Worm (Caenorhabditis elegans) whole organism, mixed stage, embryonic: ENCODE data around the gene ttll-4.

ENCODE experiments used
- M03D4.4 ChIP-seq: sonication (generic microtip); optimal IDR thresholded peaks from 2 replicates; lab custom pipeline; 2017; ENCODE audit warnings: mild to moderate bottlenecking, missing genetic modification characterization, missing compliant biosample characterization
- blmp-1 ChIP-seq: fragments of 150-350 bp; optimal IDR thresholded peaks from 2 replicates; lab custom pipeline; 2014; ENCODE audit warnings: missing biosample characterization, missing genetic modification characterization
- ceh-39 ChIP-seq: fragments of 150-350 bp; optimal IDR thresholded peaks from 2 replicates; lab custom pipeline; 2014; ENCODE audit warnings: missing biosample characterization, missing genetic modification characterization
- ceh-43 ChIP-seq: fragments of 200-800 bp; sonication (Bioruptor generic); optimal IDR thresholded peaks from 2 replicates; lab custom pipeline; 2018; ENCODE audit warnings: mild to moderate bottlenecking, missing genetic modification characterization, moderate library complexity, missing compliant biosample characterization
- ces-1 ChIP-seq: fragments of 150-350 bp; optimal IDR thresholded peaks from 2 replicates; lab custom pipeline; 2014; ENCODE audit warnings: missing biosample characterization, missing genetic modification reagents, missing genetic modification characterization
- cnd-1 ChIP-seq: fragments of 200-800 bp; sonication (Bioruptor generic); optimal IDR thresholded peaks from 2 replicates; lab custom pipeline; 2018; ENCODE audit warnings: mild to moderate bottlenecking, missing genetic modification characterization, missing compliant biosample characterization
- drap-1 ChIP-seq: fragments of 200-800 bp; sonication (Bioruptor generic); optimal IDR thresholded peaks from 3 replicates; lab custom pipeline; 2018; ENCODE audit warnings: mild to moderate bottlenecking, missing genetic modification characterization, missing compliant biosample characterization
- elt-1 ChIP-seq: sonication (generic microtip); optimal IDR thresholded peaks from 2 replicates; lab custom pipeline; 2017; ENCODE audit warnings: missing genetic modification characterization, mild to moderate bottlenecking, missing compliant biosample characterization, antibody characterized with exemption, moderate library complexity, borderline replicate concordance; ENCODE audit not compliant: insufficient read depth
- elt-3 ChIP-seq: fragments of 150-350 bp; optimal IDR thresholded peaks from 2 replicates; lab custom pipeline; 2014; ENCODE audit warnings: missing biosample characterization, missing genetic modification characterization
- flh-1 ChIP-seq: fragments of 200-800 bp; sonication (Bioruptor generic); optimal IDR thresholded peaks from 2 replicates; lab custom pipeline; 2018; ENCODE audit warnings: mild to moderate bottlenecking, missing genetic modification characterization, moderate library complexity, missing compliant biosample characterization
- ham-2 ChIP-seq: fragments of 200-800 bp; sonication (Bioruptor generic); optimal IDR thresholded peaks from 2 replicates; lab custom pipeline; 2018; ENCODE audit warnings: mild to moderate bottlenecking, missing genetic modification characterization, missing compliant biosample characterization
- hlh-1 ChIP-seq: fragments of 150-350 bp; optimal IDR thresholded peaks from 2 replicates; lab custom pipeline; 2014; ENCODE audit warnings: missing biosample characterization, missing genetic modification reagents, missing genetic modification characterization
- lin-32 ChIP-seq: fragments of 200-800 bp; sonication (Bioruptor generic); optimal IDR thresholded peaks from 2 replicates; lab custom pipeline; 2018; ENCODE audit warnings: mild to moderate bottlenecking, missing genetic modification characterization, missing compliant biosample characterization
- lsy-2 ChIP-seq: fragments of 150-350 bp; optimal IDR thresholded peaks from 2 replicates; lab custom pipeline; 2014; ENCODE audit warnings: missing biosample characterization, missing genetic modification characterization
- mab-5 ChIP-seq: fragments of 150-350 bp; optimal IDR thresholded peaks from 2 replicates; lab custom pipeline; 2014; ENCODE audit warnings: missing biosample characterization, missing genetic modification characterization
- mep-1 ChIP-seq: fragments of 150-350 bp; optimal IDR thresholded peaks from 2 replicates; lab custom pipeline; 2017; ENCODE audit warnings: missing biosample characterization, missing genetic modification reagents, missing genetic modification characterization, inconsistent platforms
- mls-2 ChIP-seq: sonication (generic microtip); optimal IDR thresholded peaks from 2 replicates; lab custom pipeline; 2016; ENCODE audit warnings: mild to moderate bottlenecking, missing genetic modification characterization, moderate library complexity, missing compliant biosample characterization
- nhr-12 ChIP-seq: fragments of 150-350 bp; optimal IDR thresholded peaks from 2 replicates; lab custom pipeline; 2014; ENCODE audit warnings: missing biosample characterization, missing genetic modification characterization
- nhr-2 ChIP-seq: fragments of 150-350 bp; optimal IDR thresholded peaks from 2 replicates; lab custom pipeline; 2014; ENCODE audit warnings: missing biosample characterization, missing genetic modification characterization
- nhr-237 ChIP-seq: fragments of 150-350 bp; optimal IDR thresholded peaks from 2 replicates; lab custom pipeline; 2014; ENCODE audit warnings: missing biosample characterization, missing genetic modification characterization
- nhr-28 ChIP-seq: fragments of 150-350 bp; optimal IDR thresholded peaks from 2 replicates; lab custom pipeline; 2014; ENCODE audit warnings: missing biosample characterization, missing genetic modification characterization
- nhr-76 ChIP-seq: sonication (generic microtip); optimal IDR thresholded peaks from 2 replicates; lab custom pipeline; 2017; ENCODE audit warnings: missing biosample characterization, missing genetic modification characterization
- pha-4 ChIP-seq: fragments of 150-350 bp; optimal IDR thresholded peaks from 2 replicates; lab custom pipeline; 2018; ENCODE audit warnings: missing biosample characterization, missing genetic modification reagents, missing genetic modification characterization
- sem-2 ChIP-seq: fragments of 200-800 bp; sonication (Bioruptor generic); optimal IDR thresholded peaks from 2 replicates; lab custom pipeline; 2018; ENCODE audit warnings: mild to moderate bottlenecking, missing genetic modification characterization, missing compliant biosample characterization
- snpc-4 ChIP-seq: fragments of 150-350 bp; optimal IDR thresholded peaks from 2 replicates; lab custom pipeline; 2014; ENCODE audit warnings: missing biosample characterization, missing genetic modification characterization
- sptf-1 ChIP-seq: sonication (generic microtip); optimal IDR thresholded peaks from 2 replicates; lab custom pipeline; 2017; ENCODE audit warnings: mild to moderate bottlenecking, missing genetic modification characterization, moderate library complexity, missing compliant biosample characterization
- tbx-8 ChIP-seq: fragments of 200-800 bp; sonication (Bioruptor generic); optimal IDR thresholded peaks from 2 replicates; lab custom pipeline; 2018; ENCODE audit warnings: mild to moderate bottlenecking, missing genetic modification characterization, moderate library complexity, missing compliant biosample characterization
- unc-120 ChIP-seq: sonication (generic microtip); optimal IDR thresholded peaks from 2 replicates; lab custom pipeline; 2017; ENCODE audit warnings: missing genetic modification characterization, missing compliant biosample characterization; ENCODE audit not compliant: poor library complexity, severe bottlenecking
- zip-8 ChIP-seq: fragments of 150-350 bp; optimal IDR thresholded peaks from 2 replicates; lab custom pipeline; 2014; ENCODE audit warnings: missing biosample characterization, missing genetic modification characterization

ttll-4 gene

ce11 chrIII:10136778-10137177 is 12.8 kb downstream of the ttll-4 start, which contains the start of gene ZK1128.7:
ZK1128.7 (plus strand) TSS chrIII:10137006.
- no peak for TF ChIP-seq mls-2 (tag; lab: Kevin White, UChicago)
- TF ChIP-seq elt-1 (tag; lab: Kevin White, UChicago): peak; percentile 29

DNA sequence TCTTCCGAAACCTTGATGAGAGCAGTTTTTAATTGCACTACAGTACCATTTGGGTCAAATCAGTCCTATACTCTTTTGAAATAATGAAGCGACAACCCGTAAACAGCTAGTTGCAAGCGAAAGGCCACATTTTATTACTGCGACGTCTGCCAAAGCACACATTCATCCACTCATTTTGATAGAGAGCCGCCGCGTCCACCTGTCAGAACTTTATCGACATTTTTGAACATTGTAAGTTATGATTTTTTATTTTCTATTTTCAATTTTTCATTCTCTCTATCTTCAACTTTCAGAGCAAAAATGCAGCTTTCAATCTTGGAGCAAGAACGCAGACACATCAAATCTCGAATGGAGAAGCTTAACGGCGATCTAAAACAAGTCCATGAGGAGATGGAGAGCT is 16.7 kb downstream of the ttll-4 start, which contains the start of gene K08E5.6:
Gene K08E5.6 (plus strand): TSS at position 301 of the 400 bp plus-strand sequence.
- no peak for TF ChIP-seq lin-32 (GFP tag; lab: Kevin White, UChicago)
- TF ChIP-seq ceh-39: no peak
- TF ChIP-seq tbx-8 (GFP tag; lab: Kevin White, UChicago): no peak
- no peak for TF ChIP-seq mep-1 (tag; lab: Kevin White, UChicago)
- TF ChIP-seq snpc-4 (tag; lab: Kevin White, UChicago): no peak
- no peak for TF ChIP-seq cnd-1 (tag; lab: Kevin White, UChicago)

DNA sequence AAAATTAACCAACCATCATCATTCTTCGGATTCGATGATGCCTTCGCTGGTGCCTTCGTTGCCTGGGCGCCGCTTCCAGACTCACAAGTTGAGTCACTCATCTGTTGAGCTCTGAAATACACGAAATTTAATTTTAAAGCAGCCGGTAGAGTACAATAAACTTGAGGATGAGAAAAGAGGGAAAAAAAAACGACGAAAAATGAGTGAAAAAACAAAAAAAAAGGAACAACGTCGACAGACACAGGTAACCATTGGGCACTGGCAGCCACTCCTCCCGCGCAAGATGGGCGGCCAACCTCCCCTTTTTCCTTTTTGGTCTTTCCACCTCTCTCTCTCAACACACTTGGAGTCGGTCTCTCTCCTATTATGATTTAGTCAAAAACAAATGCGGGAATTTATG is 22.7 kb downstream of the ttll-4 start, which contains the start of gene K08E5.1:
Gene K08E5.1 (minus strand): TSS at position 101 of the 400 bp plus-strand sequence.
- no peak for TF ChIP-seq mls-2 (tag; lab: Kevin White, UChicago)
- no peak for TF ChIP-seq lin-32 (GFP tag; lab: Kevin White, UChicago)
- no peak for TF ChIP-seq lsy-2 (tag; lab: Kevin White, UChicago)
- TF ChIP-seq nhr-237: no peak
- no peak for TF ChIP-seq blmp-1 (tag; lab: Kevin White, UChicago)
- no peak for TF ChIP-seq M03D4.4 (tag; lab: Kevin White, UChicago)
- TF ChIP-seq sem-2 (GFP tag; lab: Kevin White, UChicago): no peak
- no peak for TF ChIP-seq flh-1 (GFP tag; lab: Kevin White, UChicago)
- no peak for TF ChIP-seq elt-3 (tag; lab: Kevin White, UChicago)
- TF ChIP-seq nhr-76: no peak
- TF ChIP-seq nhr-12: no peak
- no peak for TF ChIP-seq pha-4 (tag; lab: Kevin White, UChicago)
- no peak for TF ChIP-seq snpc-4 (tag; lab: Kevin White, UChicago)
- no peak for TF ChIP-seq cnd-1 (tag; lab: Kevin White, UChicago)
- no peak for TF ChIP-seq mab-5 (tag; lab: Kevin White, UChicago)

DNA sequence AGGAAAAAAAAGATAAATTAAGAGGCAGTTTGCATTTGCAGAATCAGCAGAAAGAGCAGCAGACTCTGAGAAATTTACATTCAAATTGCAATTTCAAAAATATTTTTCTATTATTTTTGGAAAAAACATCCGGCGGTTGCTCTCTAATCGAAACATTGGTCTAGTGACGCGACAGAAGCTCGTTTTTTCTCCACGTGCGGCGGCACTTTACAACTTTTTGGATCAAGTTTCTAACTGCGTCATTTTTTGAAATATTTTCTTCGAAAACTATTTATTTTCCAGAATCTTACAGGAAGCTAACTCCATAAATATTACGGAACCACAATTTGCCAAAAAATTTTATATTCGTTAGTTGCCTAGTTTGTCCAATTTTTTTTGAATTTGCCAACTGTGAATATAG is 25.9 kb downstream of the ttll-4 start:
- no peak for TF ChIP-seq mls-2 (tag; lab: Kevin White, UChicago)

DNA sequence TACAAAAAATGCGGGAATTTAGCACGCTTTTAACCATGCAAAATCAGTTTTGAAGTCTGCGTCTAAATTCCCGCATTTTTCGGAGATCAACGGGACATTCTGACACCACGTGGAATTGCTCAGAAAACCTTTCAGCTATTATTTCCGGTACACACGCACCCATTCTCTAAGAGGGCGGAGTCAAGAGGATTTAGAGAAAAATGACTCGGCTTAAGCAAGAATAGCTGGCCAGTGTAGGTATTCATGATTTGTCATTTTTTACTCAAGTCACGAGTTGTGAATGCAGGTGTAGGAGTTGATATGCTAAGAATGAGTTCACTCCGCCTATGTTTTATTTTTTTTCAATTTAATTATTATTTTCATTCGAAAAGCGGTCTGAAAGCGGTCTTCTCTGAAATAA is 26.7 kb downstream of the ttll-4 start:
- no peak for TF ChIP-seq ceh-43
- no peak for TF ChIP-seq ces-1 (GFP tag; lab: Kevin White, UChicago)
- TF ChIP-seq ham-2 (GFP tag; lab: Kevin White, UChicago): no peak
- TF ChIP-seq lsy-2 (tag; lab: Kevin White, UChicago): no peak
- no peak for TF ChIP-seq pha-4 (tag; lab: Kevin White, UChicago)
- TF ChIP-seq zip-8 (tag; lab: Kevin White, UChicago): no peak
- TF ChIP-seq mab-5 (tag; lab: Kevin White, UChicago): no peak
- TF ChIP-seq nhr-76: no peak
- TF ChIP-seq nhr-28 (tag; lab: Kevin White, UChicago): no peak
- no peak for TF ChIP-seq blmp-1 (tag; lab: Kevin White, UChicago)
- TF ChIP-seq unc-120: no peak
- no peak for TF ChIP-seq nhr-2 (tag; lab: Kevin White, UChicago)
- TF ChIP-seq hlh-1 (tag; lab: Kevin White, UChicago): no peak
- no peak for TF ChIP-seq drap-1 (GFP tag; lab: Kevin White, UChicago)
- no peak for TF ChIP-seq mls-2 (tag; lab: Kevin White, UChicago)

DNA sequence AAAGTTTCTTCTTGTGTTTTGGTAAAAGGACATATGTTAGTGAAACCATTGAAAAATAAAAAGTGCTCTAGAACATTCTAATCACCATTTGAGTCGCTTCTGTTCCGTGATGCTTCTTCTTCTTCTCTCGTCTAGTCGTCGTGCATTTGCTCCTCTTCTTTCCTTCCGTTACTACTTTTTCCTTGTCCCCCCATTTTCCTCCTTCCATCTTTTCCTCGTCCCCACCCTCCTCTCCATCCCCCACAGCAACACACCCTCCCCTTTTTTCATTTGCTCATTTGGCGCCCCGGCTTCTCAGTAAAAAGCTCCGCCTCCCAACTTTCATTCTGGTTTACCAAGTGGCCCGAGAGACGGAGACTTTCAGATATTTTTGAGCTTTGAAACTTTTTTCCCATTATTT is 27.7 kb downstream of the ttll-4 start:
- TF ChIP-seq lin-32 (GFP tag; lab: Kevin White, UChicago) (no peak), nhr-76 (no peak), nhr-237 (no peak), sptf-1 (no peak), unc-120 (peak; percentile 16), elt-3 (tag; lab: Kevin White, UChicago) (no peak), ceh-43 (no peak), lsy-2 (tag; lab: Kevin White, UChicago) (no peak), drap-1 (GFP tag; lab: Kevin White, UChicago) (no peak), zip-8 (tag; lab: Kevin White, UChicago) (no peak), ces-1 (GFP tag; lab: Kevin White, UChicago) (peak; percentile 44), nhr-12 (no peak)
